Fruit fly (Drosophila melanogaster) whole organism, larva: ENCODE data around the gene Trc8.

Source experiments
- noc ChIP-seq: fragments of 200-800 bp; sonication (Bioruptor generic); optimal IDR thresholded peaks from 3 replicates; lab custom pipeline; 2019; ENCODE audit warnings: missing biosample characterization, mild to moderate bottlenecking, missing genetic modification characterization, moderate library complexity

The Trc8 gene

dm6 chr3R:29519332-29519731 is 15.7 kb upstream of the Trc8 start:
- no peak for TF ChIP-seq noc

dm6 chr3R:29518498-29518897 is 14.9 kb upstream of the Trc8 start:
- no peak for TF ChIP-seq noc

dm6 chr3R:29517923-29518322 is 14.3 kb upstream of the Trc8 start:
- TF ChIP-seq noc: no peak

- no peak for TF ChIP-seq noc
These were observed 13.2 kb upstream of the Trc8 start for dm6 chr3R:29516766-29517165.

dm6 chr3R:29515417-29515816 is 11.8 kb upstream of the Trc8 start, which contains the start of gene ND-20L:
ND-20L (plus strand) TSS chr3R:29515717.
- TF ChIP-seq noc: no peak

- no peak for TF ChIP-seq noc
These were observed 8.9 kb upstream of the Trc8 start for dm6 chr3R:29512306-29513044.

dm6 chr3R:29511472-29511871 is 7.9 kb upstream of the Trc8 start:
- TF ChIP-seq noc: no peak

- no peak for TF ChIP-seq noc
These were observed 5.1 kb upstream of the Trc8 start for dm6 chr3R:29508551-29509266.

dm6 chr3R:29506581-29506980 is 3.0 kb upstream of the Trc8 start:
- no peak for TF ChIP-seq noc

dm6 chr3R:29502978-29503377 is 619 bp downstream of the Trc8 start:
- TF ChIP-seq noc: no peak

- no peak for TF ChIP-seq noc
These were observed 7.3 kb downstream of the Trc8 start for dm6 chr3R:29496315-29496714.

dm6 chr3R:29495815-29496214 is 7.8 kb downstream of the Trc8 start:
- TF ChIP-seq noc: no peak

- TF ChIP-seq noc: no peak
These were observed 9.1 kb downstream of the Trc8 start, which contains the start of gene FipoQ for dm6 chr3R:29494482-29494881. FipoQ (plus strand) TSS chr3R:29494782.

- TF ChIP-seq noc: no peak
These were observed 10.2 kb downstream of the Trc8 start, which contains the start of the genes CG2310 and Diedel for dm6 chr3R:29493242-29493944. CG2310 (minus strand) TSS chr3R:29493518. Diedel (plus strand) TSS chr3R:29493852.

dm6 chr3R:29490912-29491311 is 12.7 kb downstream of the Trc8 start, which contains the start of gene Spase12:
Spase12 (minus strand) TSS chr3R:29491150.
- no peak for TF ChIP-seq noc

dm6 chr3R:29489209-29489608 is 14.4 kb downstream of the Trc8 start, which contains the start of the genes CG2321 and CG2006:
CG2321 (minus strand) TSS chr3R:29489265.
CG2006 (plus strand) TSS chr3R:29489468.
- TF ChIP-seq noc: no peak

dm6 chr3R:29479922-29480321 is 23.7 kb downstream of the Trc8 start:
- TF ChIP-seq noc: no peak
